Worm (Caenorhabditis elegans) whole organism, young adult: ENCODE measurements around the gene sdhd-1.

Experiments used
- B0035.1 ChIP-seq: sonication (generic microtip); optimal IDR thresholded peaks from 2 replicates; lab custom pipeline; 2016; ENCODE audit warnings: missing genetic modification characterization, mild to moderate bottlenecking, missing compliant biosample characterization, missing genotype, missing genetic modification reagents
- C06A6.2 ChIP-seq: fragments of 200-800 bp; sonication (Bioruptor generic); conservative IDR thresholded peaks from 2 replicates; pipeline ENCODE4 v1.3.6; 2022; ENCODE audit warnings: missing genetic modification characterization, missing compliant biosample characterization
- F37B4.10 ChIP-seq: fragments of 200-800 bp; sonication (Bioruptor generic); IDR thresholded peaks from 2 replicates; pipeline ENCODE4 v1.3.6; 2022; ENCODE audit warnings: missing genetic modification characterization, missing compliant biosample characterization
- F49E8.2 ChIP-seq: sonication (generic microtip); optimal IDR thresholded peaks from 3 replicates; lab custom pipeline; 2017; ENCODE audit warnings: missing genetic modification characterization, mild to moderate bottlenecking, missing compliant biosample characterization, antibody characterized with exemption, moderate library complexity; ENCODE audit not compliant: insufficient read depth
- F57C9.4 ChIP-seq: sonication (generic microtip); optimal IDR thresholded peaks from 2 replicates; lab custom pipeline; 2017; ENCODE audit warnings: mild to moderate bottlenecking, missing genetic modification characterization, missing compliant biosample characterization
- T07F8.4 ChIP-seq: sonication (generic microtip); optimal IDR thresholded peaks from 2 replicates; lab custom pipeline; 2016; ENCODE audit warnings: mild to moderate bottlenecking, missing genetic modification characterization, moderate library complexity, missing compliant biosample characterization
- T26A5.8 ChIP-seq: sonication (generic microtip); optimal IDR thresholded peaks from 2 replicates; lab custom pipeline; 2016; ENCODE audit warnings: missing genetic modification characterization, missing compliant biosample characterization
- Y53G8AR.9 ChIP-seq: fragments of 200-800 bp; sonication (Bioruptor generic); conservative IDR thresholded peaks from 2 replicates; pipeline ENCODE4 v1.3.6; 2022; ENCODE audit warnings: missing genetic modification reagents, missing genetic modification characterization, missing compliant biosample characterization
- Y67H2A.10 ChIP-seq: fragments of 200-800 bp; sonication (Bioruptor generic); conservative IDR thresholded peaks from 2 replicates; pipeline ENCODE4 v1.3.6; 2022; ENCODE audit warnings: missing genetic modification reagents, missing genetic modification characterization, missing compliant biosample characterization
- Y79H2A.3 ChIP-seq: fragments of 200-800 bp; sonication (Bioruptor generic); conservative IDR thresholded peaks from 2 replicates; pipeline ENCODE4 v1.3.6; 2022; ENCODE audit warnings: missing genetic modification reagents, missing genetic modification characterization, missing compliant biosample characterization
- ZK185.1 ChIP-seq: sonication (generic microtip); optimal IDR thresholded peaks from 2 replicates; lab custom pipeline; 2016; ENCODE audit warnings: mild to moderate bottlenecking, missing genetic modification characterization, missing compliant biosample characterization; ENCODE audit not compliant: poor library complexity, severe bottlenecking
- aptf-3 ChIP-seq: fragments of 200-800 bp; sonication (Bioruptor generic); IDR thresholded peaks from 2 replicates; pipeline ENCODE4 v1.3.6; 2022; ENCODE audit warnings: missing genetic modification characterization, missing compliant biosample characterization
- bed-1 ChIP-seq: fragments of 200-800 bp; sonication (Bioruptor generic); IDR thresholded peaks from 2 replicates; pipeline ENCODE4 v1.3.6; 2022; ENCODE audit warnings: missing genetic modification reagents, missing genetic modification characterization, missing compliant biosample characterization
- cebp-2 ChIP-seq: fragments of 200-800 bp; sonication (Bioruptor generic); IDR thresholded peaks from 2 replicates; pipeline ENCODE4 v1.3.6; 2022; ENCODE audit warnings: missing genetic modification characterization, missing compliant biosample characterization
- ceh-27 ChIP-seq: fragments of 200-800 bp; sonication (Bioruptor generic); optimal IDR thresholded peaks from 2 replicates; lab custom pipeline; 2018; ENCODE audit warnings: mild to moderate bottlenecking, missing genetic modification characterization, moderate library complexity, missing compliant biosample characterization
- ceh-91 ChIP-seq: fragments of 200-800 bp; sonication (Bioruptor generic); IDR thresholded peaks from 2 replicates; pipeline ENCODE4 v1.3.6; 2022; ENCODE audit warnings: missing genetic modification reagents, missing genetic modification characterization, missing compliant biosample characterization
- egl-18 ChIP-seq: fragments of 200-800 bp; sonication (Bioruptor generic); IDR thresholded peaks from 2 replicates; pipeline ENCODE4 v1.3.6; 2022; ENCODE audit warnings: missing genetic modification reagents, missing genetic modification characterization, missing compliant biosample characterization
- fkh-3 ChIP-seq: sonication (generic microtip); optimal IDR thresholded peaks from 2 replicates; lab custom pipeline; 2016; ENCODE audit warnings: mild to moderate bottlenecking, missing genetic modification characterization, missing compliant biosample characterization
- lag-1 ChIP-seq: fragments of 200-800 bp; sonication (Bioruptor generic); IDR thresholded peaks from 2 replicates; pipeline ENCODE4 v1.3.6; 2022; ENCODE audit warnings: missing genetic modification reagents, missing genetic modification characterization, missing compliant biosample characterization
- lin-40 ChIP-seq: sonication (generic microtip); optimal IDR thresholded peaks from 2 replicates; lab custom pipeline; 2016; ENCODE audit warnings: missing genetic modification characterization, mild to moderate bottlenecking, missing compliant biosample characterization, missing genotype, missing genetic modification reagents
- lir-1 ChIP-seq: fragments of 200-800 bp; sonication (Bioruptor generic); conservative IDR thresholded peaks from 2 replicates; pipeline ENCODE4 v1.3.6; 2022; ENCODE audit warnings: missing genetic modification reagents, missing genetic modification characterization, missing compliant biosample characterization
- lsl-1 ChIP-seq: fragments of 200-800 bp; sonication (Bioruptor generic); optimal IDR thresholded peaks from 2 replicates; lab custom pipeline; 2018; ENCODE audit warnings: mild to moderate bottlenecking, missing genetic modification characterization, moderate library complexity, missing compliant biosample characterization
- madf-10 ChIP-seq: sonication (generic microtip); optimal IDR thresholded peaks from 2 replicates; lab custom pipeline; 2016; ENCODE audit warnings: mild to moderate bottlenecking, missing genetic modification characterization, missing compliant biosample characterization
- madf-6 ChIP-seq: fragments of 200-800 bp; sonication (Bioruptor generic); IDR thresholded peaks from 2 replicates; pipeline ENCODE4 v1.3.6; 2022; ENCODE audit warnings: missing genetic modification reagents, missing genetic modification characterization, missing compliant biosample characterization
- madf-8 ChIP-seq: fragments of 200-800 bp; sonication (Bioruptor generic); conservative IDR thresholded peaks from 2 replicates; pipeline ENCODE4 v1.3.6; 2022; ENCODE audit warnings: missing genetic modification reagents, missing genetic modification characterization, missing compliant biosample characterization
- nfya-1 ChIP-seq: sonication (generic microtip); optimal IDR thresholded peaks from 2 replicates; lab custom pipeline; 2017; ENCODE audit warnings: antibody characterized with exemption, missing compliant biosample characterization, missing genetic modification characterization, borderline replicate concordance; ENCODE audit not compliant: insufficient read depth
- rec-8 ChIP-seq, 2 experiments: sonication (generic microtip); optimal IDR thresholded peaks; 2 replicates each; lab custom pipeline; 2016; ENCODE audit warnings: mild to moderate bottlenecking in 2 of 2, missing genetic modification characterization in 2 of 2, missing genetic modification reagents in 2 of 2, missing genotype in 2 of 2, missing biosample characterization in 1 of 2, missing compliant biosample characterization in 1 of 2, moderate library complexity in 1 of 2
- sea-2 ChIP-seq: fragments of 200-800 bp; sonication (Bioruptor generic); IDR thresholded peaks from 2 replicates; pipeline ENCODE4 v1.3.6; 2022; ENCODE audit warnings: missing genetic modification characterization, missing compliant biosample characterization
- tbp1 ChIP-seq: fragments of 200-800 bp; sonication (Bioruptor generic); optimal IDR thresholded peaks from 2 replicates; lab custom pipeline; 2018; ENCODE audit warnings: mild to moderate bottlenecking, missing genetic modification characterization, missing compliant biosample characterization
- tbx-9 ChIP-seq: sonication (generic microtip); optimal IDR thresholded peaks from 2 replicates; lab custom pipeline; 2016; ENCODE audit warnings: borderline replicate concordance, missing genetic modification characterization, inconsistent platforms, missing compliant biosample characterization
- tlf-1 ChIP-seq: fragments of 200-800 bp; sonication (Bioruptor generic); optimal IDR thresholded peaks from 2 replicates; lab custom pipeline; 2018; ENCODE audit warnings: mild to moderate bottlenecking, missing genetic modification characterization, missing compliant biosample characterization
- unc-130 ChIP-seq: sonication (generic microtip); optimal IDR thresholded peaks from 2 replicates; lab custom pipeline; 2016; ENCODE audit warnings: missing genetic modification reagents, missing genetic modification characterization, missing compliant biosample characterization
- xnd-1 ChIP-seq: sonication (generic microtip); optimal IDR thresholded peaks from 2 replicates; lab custom pipeline; 2016; ENCODE audit warnings: missing genotype, missing genetic modification reagents, missing genetic modification characterization, missing compliant biosample characterization
- zfh-2 ChIP-seq: fragments of 200-800 bp; sonication (Bioruptor generic); conservative IDR thresholded peaks from 2 replicates; pipeline ENCODE4 v1.3.6; 2022; ENCODE audit warnings: missing genetic modification reagents, missing genetic modification characterization, missing compliant biosample characterization
- ztf-3 ChIP-seq: fragments of 200-800 bp; sonication (Bioruptor generic); optimal IDR thresholded peaks from 2 replicates; lab custom pipeline; 2018; ENCODE audit warnings: mild to moderate bottlenecking, missing genetic modification characterization, missing compliant biosample characterization
- ztf-6 ChIP-seq: fragments of 200-800 bp; sonication (Bioruptor generic); IDR thresholded peaks from 2 replicates; pipeline ENCODE4 v1.3.6; 2022; ENCODE audit warnings: missing genetic modification reagents, missing genetic modification characterization, missing compliant biosample characterization

Gene sdhd-1

DNA sequence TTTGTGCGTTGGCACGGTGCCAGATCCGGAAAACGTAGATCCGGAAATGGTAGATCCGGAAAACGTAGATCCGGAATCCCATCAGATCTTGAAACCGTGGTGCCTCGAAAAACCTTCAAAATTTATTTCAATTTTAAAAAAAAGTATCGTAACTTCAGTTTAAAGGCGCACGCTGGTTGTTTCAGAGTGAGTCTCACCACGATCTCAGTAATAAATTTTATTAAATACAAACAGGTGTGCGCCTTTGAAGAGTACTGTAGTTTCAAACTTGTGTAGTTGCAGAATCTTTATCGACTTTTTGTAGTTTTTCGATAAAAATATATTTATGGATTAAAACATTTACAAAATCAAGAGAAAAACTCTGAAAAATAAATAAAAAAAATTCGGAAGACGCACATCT lies 965 bp upstream of the sdhd-1 start (continued):
- TF ChIP-seq F49E8.2 (tag; lab: Kevin White, UChicago), result peak; percentile 81

DNA sequence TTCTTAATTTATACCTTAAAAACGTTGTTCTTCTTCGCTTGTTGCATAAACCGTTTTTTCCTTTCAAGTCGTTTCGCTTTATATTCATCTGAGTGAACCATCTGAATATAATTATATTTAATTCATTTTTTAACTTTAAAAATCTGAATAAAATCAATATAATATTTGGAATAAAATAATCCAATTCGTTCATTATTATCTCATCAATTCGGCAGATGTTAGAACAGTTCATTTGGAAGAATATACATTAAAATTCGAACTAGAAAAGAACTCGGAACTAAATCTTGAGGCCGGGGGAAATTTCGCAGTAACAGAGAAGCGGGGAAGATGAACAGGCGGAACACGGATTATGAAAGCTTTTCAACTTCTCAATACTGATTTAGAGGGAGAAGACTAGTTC lies 783 bp downstream of the sdhd-1 start, which contains the start of gene F33A8.4:
F33A8.4 (minus strand) TSS at position 101 of the 400 bp plus-strand sequence.
- TF ChIP-seq egl-18 (GFP tag; lab: Robert Waterston, UW) (no peak), madf-10 (no peak), tbx-9 (no peak), Y79H2A.3 (GFP tag; lab: Robert Waterston, UW) (no peak), F57C9.4 (no peak), B0035.1 (tag; lab: Kevin White, UChicago) (no peak), fkh-3 (no peak), cebp-2 (GFP tag; lab: Robert Waterston, UW) (no peak)

DNA sequence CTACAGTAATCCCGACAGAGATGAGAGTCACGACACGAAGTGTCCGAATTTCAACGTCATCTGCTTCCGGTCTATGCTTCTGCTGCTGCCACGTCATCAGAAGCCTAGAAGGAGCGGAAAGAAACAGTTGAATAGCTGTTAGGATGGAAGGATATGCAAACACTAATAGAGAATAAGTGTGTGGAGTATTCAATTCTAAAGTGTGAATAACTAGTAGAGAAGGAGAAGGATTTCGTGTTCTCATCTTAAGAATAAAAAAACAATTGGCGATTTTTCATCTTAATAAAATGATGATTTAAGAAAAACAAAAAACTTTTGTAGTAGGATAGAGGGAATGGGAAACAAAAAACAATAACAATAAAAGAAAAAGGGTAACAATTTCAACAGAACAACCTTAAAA lies 3.8 kb downstream of the sdhd-1 start, which contains the start of gene col-83:
col-83 (minus strand) TSS at position 101 of the 400 bp plus-strand sequence.
- no peak for TF ChIP-seq T26A5.8
- no peak for TF ChIP-seq C06A6.2 (GFP tag; lab: Robert Waterston, UW)
- no peak for TF ChIP-seq ceh-91
- no peak for TF ChIP-seq lsl-1 (GFP tag; lab: Kevin White, UChicago)
- no peak for TF ChIP-seq B0035.1 (tag; lab: Kevin White, UChicago)
- TF ChIP-seq ztf-3 (GFP tag; lab: Kevin White, UChicago), result no peak
- TF ChIP-seq lin-40 (tag; lab: Kevin White, UChicago), result no peak
- no peak for TF ChIP-seq Y53G8AR.9 (GFP tag; lab: Robert Waterston, UW)

DNA sequence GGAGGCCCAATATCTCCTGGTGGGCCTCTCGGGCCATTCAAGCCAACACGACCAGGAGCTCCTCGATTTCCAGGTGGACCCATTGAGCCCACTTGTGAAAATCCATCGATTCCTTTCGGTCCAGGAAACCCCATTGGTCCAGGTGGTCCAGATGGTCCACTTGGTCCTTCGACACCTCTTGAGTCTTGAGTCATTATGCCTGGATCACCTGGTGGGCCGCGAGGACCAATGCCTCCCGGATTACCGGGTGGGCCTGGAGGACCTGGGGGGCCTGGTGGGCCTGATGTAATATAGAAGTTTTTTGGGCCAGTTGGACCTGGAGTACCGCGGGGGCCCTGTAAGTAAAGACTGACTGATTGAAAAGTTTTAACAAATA lies 5.5 kb downstream of the sdhd-1 start:
- TF ChIP-seq zfh-2, result peak; percentile 64
- no peak for TF ChIP-seq T07F8.4 (tag; lab: Kevin White, UChicago)

DNA sequence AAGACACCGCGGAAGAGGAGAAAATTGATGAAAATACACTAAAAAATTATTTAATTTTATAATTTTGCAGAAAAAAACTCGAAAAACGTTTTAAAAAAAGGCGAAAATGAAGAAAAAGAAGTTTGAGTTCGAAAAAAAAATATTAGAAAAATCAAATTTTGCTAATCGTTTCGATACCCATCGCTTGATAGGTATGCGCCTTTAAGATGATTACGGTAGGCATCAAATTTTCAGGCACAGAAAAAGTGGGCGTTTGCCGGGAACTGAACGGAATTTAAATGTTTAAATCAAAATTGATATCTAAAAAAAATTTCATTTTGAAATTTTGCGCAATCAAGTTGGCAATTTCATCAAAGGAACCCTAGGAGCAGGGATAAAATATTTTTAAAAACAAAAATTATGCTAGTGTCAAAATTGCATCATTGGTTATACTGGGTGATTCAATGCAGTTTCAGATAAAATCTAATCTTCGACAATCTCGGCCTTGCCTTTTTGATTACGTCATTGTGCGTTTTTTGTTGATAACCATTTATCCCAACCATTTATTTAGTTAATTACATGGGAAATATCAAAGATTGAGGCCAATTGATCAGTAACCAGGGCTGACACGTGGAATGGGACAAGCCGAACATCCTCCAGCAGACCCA lies 6.0 kb downstream of the sdhd-1 start:
- TF ChIP-seq ZK185.1 (tag; lab: Kevin White, UChicago) (no peak), tbp1 (no peak), rec-8 (tag; optimal IDR thresholded peaks at IDR 0.05; lab: Kevin White, UChicago) (no peak), lir-1 (GFP tag; lab: Robert Waterston, UW) (no peak), lag-1 (GFP tag; lab: Robert Waterston, UW) (no peak), bed-1 (GFP tag; lab: Robert Waterston, UW) (no peak), tlf-1 (no peak), madf-6 (GFP tag; lab: Robert Waterston, UW) (peak; percentile 60; the same call in 1 of the 2 replicates), F57C9.4 (no peak), Y67H2A.10 (GFP tag; lab: Robert Waterston, UW) (no peak), unc-130 (GFP tag; lab: Kevin White, UChicago) (no peak), ztf-6 (GFP tag; lab: Robert Waterston, UW) (no peak), ceh-27 (no peak), F37B4.10 (GFP tag; lab: Robert Waterston, UW) (no peak), nfya-1 (tag; lab: Kevin White, UChicago) (no peak), madf-8 (peak; percentile 63), lsl-1 (GFP tag; lab: Kevin White, UChicago) (peak; percentile 63), sea-2 (GFP tag; lab: Robert Waterston, UW) (no peak), xnd-1 (tag; lab: Kevin White, UChicago) (peak; percentile 18), aptf-3 (GFP tag; lab: Robert Waterston, UW) (no peak), tbx-9 (no peak)
